Fruit fly (Drosophila melanogaster) whole organism, embryonic: ENCODE results near the gene mtTFB2.

Experiments
- CG10959 ChIP-seq: fragments of 200-800 bp; sonication (Bioruptor generic); IDR thresholded peaks from 2 replicates; pipeline ENCODE4 v1.3.6; 2022; ENCODE audit warnings: missing biosample characterization, missing genetic modification characterization
- CG11723 ChIP-seq: fragments of 200-800 bp; sonication (Bioruptor generic); optimal IDR thresholded peaks from 2 replicates; lab custom pipeline; 2017; ENCODE audit warnings: missing biosample characterization, mild to moderate bottlenecking, missing genetic modification characterization
- CG12391 ChIP-seq: fragments of 200-800 bp; sonication (Bioruptor generic); optimal IDR thresholded peaks from 3 replicates; lab custom pipeline; 2018; ENCODE audit warnings: missing biosample characterization, mild to moderate bottlenecking, missing genetic modification characterization, moderate library complexity
- CG14441 ChIP-seq: fragments of 200-800 bp; sonication (Bioruptor generic); IDR thresholded peaks from 2 replicates; pipeline ENCODE4 v1.3.6; 2022; ENCODE audit warnings: missing biosample characterization, missing genetic modification characterization
- CG1529 ChIP-seq: fragments of 200-800 bp; sonication (Bioruptor generic); optimal IDR thresholded peaks from 3 replicates; lab custom pipeline; 2018; ENCODE audit warnings: missing biosample characterization, missing genetic modification characterization
- CG15696 ChIP-seq: fragments of 200-800 bp; sonication (Bioruptor generic); optimal IDR thresholded peaks from 2 replicates; lab custom pipeline; 2019; ENCODE audit warnings: missing biosample characterization, mild to moderate bottlenecking, missing genetic modification characterization, moderate library complexity
- CG16815 ChIP-seq: fragments of 200-800 bp; sonication (Bioruptor generic); optimal IDR thresholded peaks from 3 replicates; lab custom pipeline; 2017; ENCODE audit warnings: missing biosample characterization, mild to moderate bottlenecking, missing genetic modification characterization
- CG17186 ChIP-seq: fragments of 200-800 bp; sonication (Bioruptor generic); optimal IDR thresholded peaks from 3 replicates; lab custom pipeline; 2017; ENCODE audit warnings: missing biosample characterization, missing genetic modification reagents, missing genetic modification characterization
- CG17829 ChIP-seq: fragments of 200-800 bp; optimal IDR thresholded peaks from 2 replicates; lab custom pipeline; 2019; ENCODE audit warnings: missing biosample characterization, mild to moderate bottlenecking, missing genetic modification characterization, moderate library complexity
- CG2199 ChIP-seq: fragments of 200-800 bp; sonication (Bioruptor generic); IDR thresholded peaks from 3 replicates; pipeline ENCODE4 v1.3.6; 2022; ENCODE audit warnings: missing biosample characterization, missing genetic modification characterization
- CG32767 ChIP-seq: fragments of 200-800 bp; sonication (Bioruptor generic); IDR thresholded peaks from 2 replicates; pipeline ENCODE4 v1.3.6; 2022; ENCODE audit warnings: missing biosample characterization, missing genetic modification characterization
- CG3726 ChIP-seq: fragments of 200-800 bp; sonication (Bioruptor generic); IDR thresholded peaks from 3 replicates; pipeline ENCODE4, ENCODE4 v1.3.6; 2022; ENCODE audit warnings: missing biosample characterization, missing genetic modification characterization
- CG4360 ChIP-seq: fragments of 200-800 bp; sonication (Bioruptor generic); IDR thresholded peaks from 2 replicates; pipeline ENCODE4 v1.3.6; 2022; ENCODE audit warnings: missing biosample characterization, missing genetic modification characterization
- CG6175 ChIP-seq: fragments of 200-800 bp; sonication (Bioruptor generic); IDR thresholded peaks from 3 replicates; pipeline ENCODE4 v1.3.6; 2022; ENCODE audit warnings: missing biosample characterization, missing genetic modification characterization
- CG7928 ChIP-seq: fragments of 200-800 bp; sonication (Bioruptor generic); optimal IDR thresholded peaks from 2 replicates; lab custom pipeline; 2017; ENCODE audit warnings: missing biosample characterization, mild to moderate bottlenecking, missing genetic modification characterization
- CTCF ChIP-seq: fragments of 200-800 bp; sonication (Bioruptor generic); optimal IDR thresholded peaks from 2 replicates; lab custom pipeline; 2017; ENCODE audit warnings: missing biosample characterization, mild to moderate bottlenecking, missing genetic modification characterization, moderate library complexity
- Deaf1 ChIP-seq: fragments of 200-800 bp; optimal IDR thresholded peaks from 3 replicates; lab custom pipeline; 2019; ENCODE audit warnings: missing biosample characterization, mild to moderate bottlenecking, missing genetic modification characterization, moderate library complexity
- Dek ChIP-seq: fragments of 200-800 bp; sonication (Bioruptor generic); optimal IDR thresholded peaks from 3 replicates; lab custom pipeline; 2019; ENCODE audit warnings: missing biosample characterization, mild to moderate bottlenecking, missing genetic modification characterization, moderate library complexity
- Doc2 ChIP-seq: fragments of 200-800 bp; sonication (Bioruptor generic); IDR thresholded peaks from 2 replicates; pipeline ENCODE4 v1.3.6; 2022; ENCODE audit warnings: missing biosample characterization, missing genetic modification characterization
- Dref ChIP-seq: fragments of 200-800 bp; sonication (Bioruptor generic); IDR thresholded peaks from 2 replicates; pipeline ENCODE4 v1.3.6; 2022; ENCODE audit warnings: missing biosample characterization, missing genetic modification characterization
- Ets65A ChIP-seq: fragments of 200-800 bp; sonication (Bioruptor generic); peaks from one replicate; lab custom pipeline; 2016; ENCODE audit warnings: missing biosample characterization, missing genetic modification characterization
- Hey ChIP-seq: fragments of 200-800 bp; sonication (Bioruptor generic); optimal IDR thresholded peaks from 3 replicates; lab custom pipeline; 2018; ENCODE audit warnings: missing biosample characterization, mild to moderate bottlenecking, missing genetic modification characterization
- Hr78 ChIP-seq, 2 experiments: fragments of 200-800 bp in 1 of 2; fragments of >200 bp in 1 of 2; sonication (Bioruptor generic) in 1 of 2; optimal IDR thresholded peaks; 2 replicates each; lab custom pipeline; 2017 to 2019; ENCODE audit warnings: missing biosample characterization in 2 of 2, missing genetic modification characterization in 2 of 2, mild to moderate bottlenecking in 1 of 2, moderate library complexity in 1 of 2
- Kr ChIP-seq: fragments of 200-800 bp; sonication (Bioruptor generic); optimal IDR thresholded peaks from 2 replicates; lab custom pipeline; 2017; ENCODE audit warnings: missing biosample characterization, mild to moderate bottlenecking, missing genetic modification characterization
- Med ChIP-seq: fragments of 200-800 bp; sonication (Bioruptor generic); peaks from one replicate; lab custom pipeline; 2016; ENCODE audit warnings: missing biosample characterization, missing genetic modification characterization, mild to moderate bottlenecking, inconsistent platforms, moderate library complexity
- Mes4 ChIP-seq: fragments of 200-800 bp; sonication (Bioruptor generic); optimal IDR thresholded peaks from 2 replicates; lab custom pipeline; 2016; ENCODE audit warnings: missing biosample characterization, missing genetic modification characterization
- Oli ChIP-seq: fragments of 200-800 bp; sonication (Bioruptor generic); optimal IDR thresholded peaks from 2 replicates; lab custom pipeline; 2018; ENCODE audit warnings: missing biosample characterization, mild to moderate bottlenecking, missing genetic modification characterization, moderate library complexity
- Rx ChIP-seq: fragments of 200-800 bp; sonication (Bioruptor generic); IDR thresholded peaks from 2 replicates; pipeline ENCODE4 v1.3.6; 2022; ENCODE audit warnings: missing biosample characterization, missing genetic modification characterization
- Ssrp ChIP-seq: fragments of 200-800 bp; sonication (Bioruptor generic); optimal IDR thresholded peaks from 2 replicates; lab custom pipeline; 2018; ENCODE audit warnings: missing biosample characterization, mild to moderate bottlenecking, missing genetic modification characterization, moderate library complexity
- ap ChIP-seq: fragments of 200-800 bp; sonication (Bioruptor generic); IDR thresholded peaks from 2 replicates; pipeline ENCODE4 v1.3.6; 2022; ENCODE audit warnings: missing biosample characterization, missing genetic modification characterization
- chinmo ChIP-seq: fragments of 200-800 bp; sonication (Bioruptor generic); IDR thresholded peaks from 4 replicates; pipeline ENCODE4 v1.3.6; 2022; ENCODE audit warnings: missing biosample characterization, missing genetic modification characterization; ENCODE audit not compliant: partially characterized antibody
- dati ChIP-seq: fragments of 200-800 bp; sonication (Bioruptor generic); IDR thresholded peaks from 2 replicates; pipeline ENCODE4 v1.3.6; 2022; ENCODE audit warnings: missing biosample characterization, missing genetic modification characterization
- dmrt99B ChIP-seq: fragments of 200-800 bp; sonication (Bioruptor generic); optimal IDR thresholded peaks from 2 replicates; lab custom pipeline; 2018; ENCODE audit warnings: missing biosample characterization, mild to moderate bottlenecking, missing genetic modification characterization, moderate library complexity
- emc ChIP-seq: fragments of 200-800 bp; sonication (Bioruptor generic); optimal IDR thresholded peaks from 2 replicates; lab custom pipeline; 2016; ENCODE audit warnings: missing biosample characterization, missing genetic modification characterization
- ewg ChIP-seq: fragments of 200-800 bp; sonication (Bioruptor generic); optimal IDR thresholded peaks from 3 replicates; lab custom pipeline; 2017; ENCODE audit warnings: mild to moderate bottlenecking, missing biosample characterization, missing genetic modification reagents, missing genetic modification characterization
- grn ChIP-seq: fragments of 200-800 bp; sonication (Bioruptor generic); optimal IDR thresholded peaks from 3 replicates; lab custom pipeline; 2017; ENCODE audit warnings: missing biosample characterization, missing genetic modification characterization
- ham ChIP-seq: fragments of 200-800 bp; sonication (Bioruptor generic); IDR thresholded peaks from 2 replicates; pipeline ENCODE4 v1.3.6; 2022; ENCODE audit warnings: missing biosample characterization, missing genetic modification characterization
- hb ChIP-seq: fragments of 200-800 bp; sonication (Bioruptor generic); IDR thresholded peaks from 3 replicates; pipeline ENCODE4 v1.3.6; 2022; ENCODE audit warnings: missing biosample characterization, missing genetic modification characterization; ENCODE audit not compliant: partially characterized antibody
- hth ChIP-seq: fragments of >200 bp; optimal IDR thresholded peaks from 2 replicates; lab custom pipeline; 2017; ENCODE audit warnings: inconsistent platforms
- klu ChIP-seq: fragments of 200-800 bp; sonication (Bioruptor generic); IDR thresholded peaks from 2 replicates; pipeline ENCODE4 v1.3.6; 2022; ENCODE audit warnings: missing biosample characterization, missing genetic modification characterization
- mld ChIP-seq: fragments of 200-800 bp; sonication (Bioruptor generic); IDR thresholded peaks from 3 replicates; pipeline ENCODE4 v1.3.6; 2022; ENCODE audit warnings: missing biosample characterization, missing genetic modification characterization; ENCODE audit not compliant: partially characterized antibody
- oc ChIP-seq: fragments of 200-800 bp; sonication (Bioruptor generic); optimal IDR thresholded peaks from 2 replicates; lab custom pipeline; 2018; ENCODE audit warnings: missing biosample characterization, mild to moderate bottlenecking, missing genetic modification characterization, moderate library complexity
- pho ChIP-seq: fragments of 200-800 bp; sonication (Bioruptor generic); optimal IDR thresholded peaks from 2 replicates; lab custom pipeline; 2016; ENCODE audit warnings: missing biosample characterization, missing genetic modification characterization
- pzg ChIP-seq: fragments of 200-800 bp; sonication (Bioruptor generic); optimal IDR thresholded peaks from 3 replicates; lab custom pipeline; 2018; ENCODE audit warnings: missing biosample characterization, mild to moderate bottlenecking, missing genetic modification characterization, moderate library complexity
- repo ChIP-seq: fragments of 200-800 bp; sonication (Bioruptor generic); optimal IDR thresholded peaks from 2 replicates; lab custom pipeline; 2016; ENCODE audit warnings: missing biosample characterization, missing genetic modification characterization
- sd ChIP-seq: fragments of 200-800 bp; sonication (Bioruptor generic); optimal IDR thresholded peaks from 3 replicates; lab custom pipeline; 2018; ENCODE audit warnings: missing biosample characterization, mild to moderate bottlenecking, missing genetic modification characterization, moderate library complexity
- slbo ChIP-seq: fragments of 200-800 bp; sonication (Bioruptor generic); IDR thresholded peaks from 2 replicates; pipeline ENCODE4 v1.3.6; 2022; ENCODE audit warnings: missing biosample characterization, missing genetic modification characterization
- sug ChIP-seq: fragments of 200-800 bp; optimal IDR thresholded peaks from 2 replicates; lab custom pipeline; 2019; ENCODE audit warnings: missing biosample characterization, mild to moderate bottlenecking, missing genetic modification characterization, moderate library complexity
- vnd ChIP-seq: fragments of 200-800 bp; sonication (Bioruptor generic); IDR thresholded peaks from 3 replicates; pipeline ENCODE4 v1.3.6; 2022; ENCODE audit warnings: missing biosample characterization, missing genetic modification characterization; ENCODE audit not compliant: partially characterized antibody

Gene mtTFB2

dm6 chr3R:10087206-10087927 lies 42.0 kb downstream of the mtTFB2 start (continued):
- TF ChIP-seq CG3726 (GFP tag; lab: Robert Waterston, UW) (0 out of 3 replicates have a peak, but pooled peaks have one; percentile 50), hb (GFP tag; lab: Robert Waterston, UW) (no peak), Doc2 (GFP tag; lab: Robert Waterston, UW) (no peak), CG17186 (GFP tag; lab: Kevin White, UChicago) (no peak), CG7928 (GFP tag; lab: Kevin White, UChicago) (no peak), Kr (GFP tag; lab: Kevin White, UChicago) (no peak), repo (GFP tag; lab: Kevin White, UChicago) (peak; percentile 49), CG32767 (GFP tag; lab: Robert Waterston, UW) (no peak; the same call in 1 of the 2 replicates), pho (GFP tag; lab: Kevin White, UChicago) (peak; percentile 64), CG11723 (GFP tag; lab: Kevin White, UChicago) (peak; percentile 54), CG4360 (GFP tag; lab: Robert Waterston, UW) (no peak), Mes4 (peak; percentile 53)

DNA sequence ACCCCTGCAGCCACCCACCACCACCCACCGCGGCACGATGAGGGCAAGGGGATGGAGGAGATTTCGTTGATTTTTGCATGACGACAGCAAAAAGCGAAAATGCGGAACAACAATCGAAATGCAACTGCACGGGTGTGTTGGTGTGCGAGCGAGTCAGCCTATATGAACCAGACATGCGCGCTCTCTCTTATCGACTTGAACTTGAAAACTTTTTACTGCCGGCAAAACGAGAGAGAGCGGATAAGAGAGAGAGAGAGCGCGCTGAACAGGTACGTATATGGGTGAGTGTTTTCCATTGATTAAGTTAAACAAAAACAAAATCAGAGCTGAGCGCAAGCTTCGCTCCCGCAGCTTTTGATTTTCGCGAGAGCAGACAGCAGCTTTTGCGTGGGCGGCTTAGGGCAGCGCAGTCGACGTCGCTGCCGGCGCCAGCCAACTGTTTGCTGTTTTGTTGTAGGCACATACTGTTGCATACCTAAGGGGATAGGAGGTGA lies 43.8 kb downstream of the mtTFB2 start:
- no peak for TF ChIP-seq dati
- TF ChIP-seq dmrt99B (tag; lab: Kevin White, UChicago) = no peak
- no peak for TF ChIP-seq Ssrp (tag; lab: Kevin White, UChicago)
- no peak for TF ChIP-seq Rx (GFP tag; lab: Robert Waterston, UW)
- TF ChIP-seq pzg (GFP tag; lab: Kevin White, UChicago) = no peak
- no peak for TF ChIP-seq CG2199 (GFP tag; lab: Robert Waterston, UW)
- peak; percentile 46 for TF ChIP-seq oc (tag; lab: Kevin White, UChicago)
- TF ChIP-seq ewg (GFP tag; lab: Kevin White, UChicago) = peak; percentile 68
- no peak for TF ChIP-seq CG14441 (GFP tag; lab: Robert Waterston, UW)
- no peak for TF ChIP-seq grn
- TF ChIP-seq slbo (GFP tag; lab: Robert Waterston, UW) = no peak
- TF ChIP-seq mld (GFP tag; lab: Robert Waterston, UW) = no peak
- no peak for TF ChIP-seq ap (GFP tag; lab: Robert Waterston, UW)
- no peak for TF ChIP-seq ham (GFP tag; lab: Robert Waterston, UW)
- TF ChIP-seq CTCF (GFP tag; lab: Kevin White, UChicago) = no peak
- TF ChIP-seq chinmo (GFP tag; lab: Robert Waterston, UW) = peak; percentile 97; the same call in 3 of the 4 replicates
- peak; percentile 31 for TF ChIP-seq Med (GFP tag; lab: Kevin White, UChicago)
- no peak for TF ChIP-seq Dref (GFP tag; lab: Robert Waterston, UW)
- TF ChIP-seq CG16815 (GFP tag; lab: Kevin White, UChicago) = no peak
- no peak for TF ChIP-seq CG12391
- TF ChIP-seq CG1529 (GFP tag; lab: Kevin White, UChicago) = no peak
- TF ChIP-seq Oli (tag; lab: Kevin White, UChicago) = no peak
- TF ChIP-seq Hr78 (GFP tag; optimal IDR thresholded peaks at IDR 0.05; lab: Kevin White, UChicago) = no peak
- peak; percentile 3 for TF ChIP-seq Deaf1 (tag; lab: Kevin White, UChicago)
- TF ChIP-seq vnd (GFP tag; lab: Robert Waterston, UW) = no peak
- TF ChIP-seq sd (tag; lab: Kevin White, UChicago) = peak; percentile 74
- no peak for TF ChIP-seq emc
- TF ChIP-seq Hey (tag; lab: Kevin White, UChicago) = no peak
- no peak for TF ChIP-seq CG32767 (GFP tag; lab: Robert Waterston, UW)
- no peak for TF ChIP-seq Ets65A (GFP tag; lab: Kevin White, UChicago)
- no peak for TF ChIP-seq CG17829 (tag; lab: Kevin White, UChicago)
- no peak for TF ChIP-seq CG15696 (tag; lab: Kevin White, UChicago)
- no peak for TF ChIP-seq sug (tag; lab: Kevin White, UChicago)
- no peak for TF ChIP-seq hth
- no peak for TF ChIP-seq Dek (tag; lab: Kevin White, UChicago)
- TF ChIP-seq CG10959 = no peak
- TF ChIP-seq Kr (GFP tag; lab: Kevin White, UChicago) = no peak
- peak; percentile 66 for TF ChIP-seq klu (GFP tag; lab: Robert Waterston, UW)
- no peak for TF ChIP-seq CG6175
